Worm (Caenorhabditis elegans) whole organism, L3 larva: ENCODE results near the gene T22F3.10.
"Not testable (repeated sequence)": the region's sequence is repeated elsewhere in the genome, so short reads cannot be mapped to it uniquely, and the experiment has no call there.

Experiments
- ZK546.5 ChIP-seq: sonication (generic microtip); optimal IDR thresholded peaks from 2 replicates; lab custom pipeline; 2017; ENCODE audit warnings: missing biosample characterization, missing genetic modification characterization
- aly-2 ChIP-seq: fragments of 150-350 bp; optimal IDR thresholded peaks from 2 replicates; lab custom pipeline; 2014; ENCODE audit warnings: missing biosample characterization, missing genetic modification characterization
- ama-1 ChIP-seq: fragments of 150-350 bp; optimal IDR thresholded peaks from 2 replicates; lab custom pipeline; 2018
- daf-12 ChIP-seq: fragments of 150-350 bp; optimal IDR thresholded peaks from 2 replicates; lab custom pipeline; 2014; ENCODE audit warnings: missing biosample characterization, missing genetic modification reagents, missing genetic modification characterization
- egl-27 ChIP-seq: sonication (generic microtip); optimal IDR thresholded peaks from 4 replicates; lab custom pipeline; 2017; ENCODE audit warnings: missing biosample characterization, missing genetic modification reagents, missing genetic modification characterization
- egl-5 ChIP-seq: fragments of 150-350 bp; optimal IDR thresholded peaks from 2 replicates; lab custom pipeline; 2017; ENCODE audit warnings: missing biosample characterization, missing genetic modification reagents, missing genetic modification characterization, inconsistent platforms
- elt-1 ChIP-seq: fragments of 150-350 bp; optimal IDR thresholded peaks from 2 replicates; lab custom pipeline; 2014; ENCODE audit warnings: missing biosample characterization, missing genetic modification characterization
- elt-2 ChIP-seq: sonication (generic microtip); optimal IDR thresholded peaks from 2 replicates; lab custom pipeline; 2016; ENCODE audit warnings: missing genetic modification reagents, mild to moderate bottlenecking, missing genetic modification characterization, missing compliant biosample characterization
- elt-3 ChIP-seq, 3 experiments: fragments of 150-350 bp in 1 of 3; sonication (generic microtip) in 2 of 3; optimal IDR thresholded peaks; 2 replicates in 2 of 3; 4 replicates in 1 of 3; lab custom pipeline; 2014 to 2017; ENCODE audit warnings: missing biosample characterization in 3 of 3, missing genetic modification characterization in 3 of 3
- eor-1 ChIP-seq, 2 experiments: fragments of 150-350 bp; optimal IDR thresholded peaks; 2 replicates each; lab custom pipeline; 2014 to 2018; ENCODE audit warnings: missing biosample characterization in 2 of 2, missing genetic modification characterization in 2 of 2
- fkh-2 ChIP-seq: fragments of 150-350 bp; optimal IDR thresholded peaks from 2 replicates; lab custom pipeline; 2014; ENCODE audit warnings: missing biosample characterization, missing genetic modification reagents, missing genetic modification characterization
- fos-1 ChIP-seq: fragments of 150-350 bp; optimal IDR thresholded peaks from 2 replicates; lab custom pipeline; 2014; ENCODE audit warnings: missing biosample characterization, missing genetic modification characterization
- jun-1 ChIP-seq: fragments of 150-350 bp; optimal IDR thresholded peaks from 2 replicates; lab custom pipeline; 2014; ENCODE audit warnings: missing biosample characterization, missing genetic modification reagents, missing genetic modification characterization
- lin-15B ChIP-seq: fragments of 150-350 bp; optimal IDR thresholded peaks from 2 replicates; lab custom pipeline; 2014; ENCODE audit warnings: missing biosample characterization, missing genetic modification characterization
- lin-39 ChIP-seq: fragments of 150-350 bp; optimal IDR thresholded peaks from 2 replicates; lab custom pipeline; 2018; ENCODE audit warnings: missing biosample characterization, missing genetic modification reagents, missing genetic modification characterization
- mdl-1 ChIP-seq: fragments of 150-350 bp; optimal IDR thresholded peaks from 2 replicates; lab custom pipeline; 2014; ENCODE audit warnings: missing biosample characterization, missing genetic modification characterization
- mml-1 ChIP-seq: fragments of 150-350 bp; sonication (generic microtip); optimal IDR thresholded peaks from 3 replicates; lab custom pipeline; 2014; ENCODE audit warnings: missing biosample characterization, missing genetic modification characterization
- nfya-1 ChIP-seq: sonication (generic microtip); optimal IDR thresholded peaks from 2 replicates; lab custom pipeline; 2017; ENCODE audit warnings: missing genetic modification characterization, mild to moderate bottlenecking, missing compliant biosample characterization, antibody characterized with exemption, moderate library complexity; ENCODE audit not compliant: insufficient read depth
- nhr-11 ChIP-seq: fragments of 150-350 bp; optimal IDR thresholded peaks from 2 replicates; lab custom pipeline; 2014; ENCODE audit warnings: missing biosample characterization, missing genetic modification characterization
- nhr-12 ChIP-seq: fragments of 150-350 bp; optimal IDR thresholded peaks from 2 replicates; lab custom pipeline; 2014; ENCODE audit warnings: missing biosample characterization, missing genetic modification characterization
- nhr-23 ChIP-seq: fragments of 150-350 bp; optimal IDR thresholded peaks from 2 replicates; lab custom pipeline; 2014; ENCODE audit warnings: missing biosample characterization, missing genetic modification reagents, missing genetic modification characterization
- nhr-28 ChIP-seq: fragments of 150-350 bp; optimal IDR thresholded peaks from 2 replicates; lab custom pipeline; 2014; ENCODE audit warnings: missing biosample characterization, missing genetic modification characterization
- nhr-43 ChIP-seq: sonication (generic microtip); optimal IDR thresholded peaks from 2 replicates; lab custom pipeline; 2016; ENCODE audit warnings: mild to moderate bottlenecking, missing genetic modification characterization, missing compliant biosample characterization; ENCODE audit not compliant: poor library complexity, severe bottlenecking
- nhr-76 ChIP-seq: fragments of 150-350 bp; sonication (generic microtip); optimal IDR thresholded peaks from 5 replicates; lab custom pipeline; 2014; ENCODE audit warnings: missing biosample characterization, missing genetic modification characterization
- nhr-77 ChIP-seq: fragments of 150-350 bp; optimal IDR thresholded peaks from 2 replicates; lab custom pipeline; 2014; ENCODE audit warnings: missing biosample characterization, missing genetic modification characterization
- pha-4 ChIP-seq: fragments of 150-350 bp; optimal IDR thresholded peaks from 2 replicates; lab custom pipeline; 2014; ENCODE audit warnings: missing biosample characterization, missing genetic modification reagents, missing genetic modification characterization
- sea-2 ChIP-seq: fragments of 150-350 bp; sonication (generic microtip); optimal IDR thresholded peaks from 4 replicates; lab custom pipeline; 2014; ENCODE audit warnings: missing biosample characterization, missing genetic modification reagents, missing genetic modification characterization
- tbx-2 ChIP-seq: sonication (generic microtip); optimal IDR thresholded peaks from 2 replicates; lab custom pipeline; 2016; ENCODE audit warnings: mild to moderate bottlenecking, missing genetic modification characterization, missing compliant biosample characterization
- unc-62 ChIP-seq: fragments of 150-350 bp; sonication (generic microtip); optimal IDR thresholded peaks from 4 replicates; lab custom pipeline; 2014; ENCODE audit warnings: missing biosample characterization, missing genetic modification reagents, missing genetic modification characterization
- zag-1 ChIP-seq: fragments of 150-350 bp; optimal IDR thresholded peaks from 2 replicates; lab custom pipeline; 2014; ENCODE audit warnings: missing biosample characterization, missing genetic modification characterization
- ztf-4 ChIP-seq: fragments of 150-350 bp; optimal IDR thresholded peaks from 2 replicates; lab custom pipeline; 2014; ENCODE audit warnings: missing biosample characterization, missing genetic modification characterization

T22F3.10 gene

ce11 chrV:3631591-3631990 lies 20.0 kb upstream of the T22F3.10 start, which contains the start of gene F59B1.6:
F59B1.6 (minus strand) TSS chrV:3631691.
- TF ChIP-seq nhr-28 (no peak), unc-62 (GFP tag; lab: Kevin White, UChicago) (no peak), nhr-77 (no peak), lin-15B (tag; lab: Kevin White, UChicago) (no peak), mdl-1 (tag; lab: Kevin White, UChicago) (no peak), nhr-43 (tag; lab: Kevin White, UChicago) (no peak), daf-12 (tag; lab: Kevin White, UChicago) (no peak), zag-1 (tag; lab: Kevin White, UChicago) (no peak), eor-1 (tag; optimal IDR thresholded peaks at IDR 0.05; lab: Kevin White, UChicago) (no peak), nfya-1 (tag; lab: Kevin White, UChicago) (no peak), elt-2 (no peak), egl-5 (tag; lab: Kevin White, UChicago) (no peak), nhr-23 (no peak), tbx-2 (tag; lab: Kevin White, UChicago) (no peak), egl-27 (tag; lab: Kevin White, UChicago) (no peak), sea-2 (GFP tag; lab: Kevin White, UChicago) (no peak), nhr-76 (tag; lab: Kevin White, UChicago) (no peak), fkh-2 (no peak)
- TF ChIP-seq, all 47 proteins: peak for 0

- TF ChIP-seq pha-4 (tag; lab: Kevin White, UChicago) (no peak), ztf-4 (tag; lab: Kevin White, UChicago) (no peak), jun-1 (tag; lab: Kevin White, UChicago) (no peak), elt-3 (tag; optimal IDR thresholded peaks at IDR 0.05; lab: Kevin White, UChicago) (no peak), nhr-43 (tag; lab: Kevin White, UChicago) (no peak)
- TF ChIP-seq, all 47 proteins: peak for 0
These were observed 15.4 kb upstream of the T22F3.10 start, which contains the start of gene F59B1.4 for ce11 chrV:3626944-3627343. F59B1.4 (minus strand) TSS chrV:3627044.

- TF ChIP-seq nhr-23; mml-1; mdl-1 (tag; lab: Kevin White, UChicago): not testable (repeated sequence)
These were observed 9.1 kb upstream of the T22F3.10 start, which contains the start of gene srx-93 for ce11 chrV:3620608-3621007. srx-93 (minus strand) TSS chrV:3620708.

ce11 chrV:3616844-3617243 lies 5.3 kb upstream of the T22F3.10 start:
- TF ChIP-seq fos-1 (no peak), egl-27 (tag; lab: Kevin White, UChicago) (no peak), elt-1 (tag; lab: Kevin White, UChicago) (no peak), ZK546.5 (tag; lab: Kevin White, UChicago) (no peak), nhr-43 (tag; lab: Kevin White, UChicago) (no peak), ama-1 (lab: Kevin White, UChicago) (no peak), elt-2 (no peak), fkh-2 (no peak), lin-39 (tag; lab: Kevin White, UChicago) (no peak), daf-12 (tag; lab: Kevin White, UChicago) (no peak), mdl-1 (tag; lab: Kevin White, UChicago) (no peak), zag-1 (tag; lab: Kevin White, UChicago) (no peak)

- TF ChIP-seq nhr-77 (no peak), daf-12 (tag; lab: Kevin White, UChicago) (no peak), nhr-28 (no peak), nhr-23 (no peak), tbx-2 (tag; lab: Kevin White, UChicago) (no peak), elt-2 (no peak), nhr-12 (tag; lab: Kevin White, UChicago) (no peak), aly-2 (no peak), egl-27 (tag; lab: Kevin White, UChicago) (no peak), nhr-11 (tag; lab: Kevin White, UChicago) (no peak), ZK546.5 (tag; lab: Kevin White, UChicago) (no peak), nhr-43 (tag; lab: Kevin White, UChicago) (no peak)
These were observed 2.8 kb upstream of the T22F3.10 start, which contains the start of gene T22F3.11 for ce11 chrV:3614397-3614796. T22F3.11 (minus strand) TSS chrV:3614553.
